Fruit fly (Drosophila melanogaster): ENCODE results near the gene JhI-21.

DNA sequence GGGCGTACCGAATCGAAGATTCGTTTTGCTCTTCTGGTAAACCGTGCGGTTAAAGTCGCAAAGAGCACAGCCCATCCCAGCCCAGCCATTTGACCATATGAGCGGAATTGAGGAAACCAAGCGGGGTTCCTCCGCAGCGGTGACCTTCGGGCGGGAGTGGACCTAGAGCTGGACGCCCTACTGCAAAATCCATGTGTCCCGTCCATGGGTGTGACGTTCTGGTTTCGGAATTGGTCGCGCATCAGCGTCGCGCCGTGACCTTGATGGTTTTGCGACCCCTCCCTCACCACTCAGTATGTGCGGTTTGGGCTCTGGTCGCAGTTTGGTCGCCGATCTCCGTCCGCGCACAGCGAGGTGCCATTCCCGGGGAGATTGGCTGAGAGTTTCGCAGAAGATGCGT is 36.9 kb upstream of the JhI-21 start:
- TF ChIP-seq Blimp-1 (GFP tag; optimal IDR thresholded peaks at IDR 0.05) (no peak), h (optimal IDR thresholded peaks at IDR 0.05) (no peak), tgo (GFP tag; IDR thresholded peaks at IDR 0.05) (no peak), CG8765 (GFP tag; IDR thresholded peaks at IDR 0.05) (no peak), eve (GFP tag; optimal IDR thresholded peaks at IDR 0.05) (no peak), onecut (GFP tag; IDR thresholded peaks at IDR 0.05) (no peak), CG13287 (GFP tag; IDR thresholded peaks at IDR 0.05; ENCODE audit: partially characterized antibody) (no peak), lmd (GFP tag; IDR thresholded peaks at IDR 0.05) (no peak), CG18476 (GFP tag; optimal IDR thresholded peaks at IDR 0.05) (no peak), crc (GFP tag; optimal IDR thresholded peaks at IDR 0.05) (no peak), psq (GFP tag; optimal IDR thresholded peaks at IDR 0.05) (no peak), zf30C (GFP tag; optimal IDR thresholded peaks at IDR 0.05) (no peak), Camta (GFP tag; optimal IDR thresholded peaks at IDR 0.05) (no peak)
